Worm (Caenorhabditis elegans) whole organism, early embryonic: ENCODE measurements around the gene F55G7.3.

Experiments used
- B0310.2 ChIP-seq: sonication (generic microtip); optimal IDR thresholded peaks from 2 replicates; lab custom pipeline; 2016; ENCODE audit warnings: mild to moderate bottlenecking, missing genetic modification characterization, missing compliant biosample characterization
- F13C5.2 ChIP-seq: sonication (generic microtip); optimal IDR thresholded peaks from 2 replicates; lab custom pipeline; 2017; ENCODE audit warnings: mild to moderate bottlenecking, missing genetic modification characterization, inconsistent platforms, missing compliant biosample characterization
- aly-1 ChIP-seq: sonication (generic microtip); optimal IDR thresholded peaks from 2 replicates; lab custom pipeline; 2016; ENCODE audit warnings: missing genetic modification characterization, missing compliant biosample characterization
- ama-1 ChIP-seq: fragments of 150-350 bp; optimal IDR thresholded peaks from 2 replicates; lab custom pipeline; 2014
- ceh-13 ChIP-seq: fragments of 200-800 bp; sonication (Bioruptor generic); optimal IDR thresholded peaks from 2 replicates; lab custom pipeline; 2018; ENCODE audit warnings: mild to moderate bottlenecking, missing genetic modification characterization, missing compliant biosample characterization
- ceh-36 ChIP-seq: sonication (generic microtip); optimal IDR thresholded peaks from 2 replicates; lab custom pipeline; 2016; ENCODE audit warnings: missing genetic modification characterization, inconsistent platforms, missing compliant biosample characterization
- ets-7 ChIP-seq: sonication (generic microtip); optimal IDR thresholded peaks from 2 replicates; lab custom pipeline; 2016; ENCODE audit warnings: missing genotype, missing genetic modification characterization, missing compliant biosample characterization
- pes-1 ChIP-seq: fragments of 200-800 bp; sonication (Bioruptor generic); IDR thresholded peaks from 2 replicates; pipeline ENCODE4 v1.3.6; 2022; ENCODE audit warnings: missing genetic modification reagents, missing genetic modification characterization, missing compliant biosample characterization
- tbx-11 ChIP-seq: fragments of 200-800 bp; sonication (Bioruptor generic); IDR thresholded peaks from 2 replicates; pipeline ENCODE4 v1.3.6; 2022; ENCODE audit warnings: missing genetic modification characterization, missing compliant biosample characterization
- tbx-37 ChIP-seq: fragments of 200-800 bp; sonication (Bioruptor generic); conservative IDR thresholded peaks from 2 replicates; pipeline ENCODE4 v1.3.6; 2022; ENCODE audit warnings: missing genetic modification reagents, missing genetic modification characterization, missing compliant biosample characterization
- tra-4 ChIP-seq: sonication (generic microtip); optimal IDR thresholded peaks from 2 replicates; lab custom pipeline; 2017; ENCODE audit warnings: missing genetic modification characterization, missing compliant biosample characterization

DNA sequence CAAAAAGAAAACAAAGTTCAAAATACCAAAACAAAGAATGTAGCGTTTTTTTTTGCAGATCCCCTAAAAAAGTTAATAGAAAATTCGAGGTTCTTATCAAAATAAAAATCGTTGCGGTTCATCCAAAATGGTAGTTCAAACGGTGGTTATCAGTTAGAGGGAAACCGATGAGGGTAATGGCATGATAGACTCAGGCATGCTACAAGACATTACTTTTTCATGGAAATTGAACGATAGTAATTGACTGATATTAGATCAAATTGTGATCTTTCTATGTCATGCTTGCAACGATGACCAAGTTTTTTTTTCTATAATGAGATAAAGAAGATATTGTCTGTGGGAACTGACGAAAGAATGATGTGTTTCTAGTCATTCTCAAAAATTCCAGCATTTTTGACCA, 22.7 kb upstream of the F55G7.3 start:
- TF ChIP-seq B0310.2 (tag; lab: Kevin White, UChicago), result no peak
- TF ChIP-seq ama-1 (lab: Kevin White, UChicago), result no peak
- TF ChIP-seq pes-1 (GFP tag; lab: Robert Waterston, UW), result no peak
- TF ChIP-seq aly-1 (tag; lab: Kevin White, UChicago), result no peak
- no peak for TF ChIP-seq ceh-36
- no peak for TF ChIP-seq ets-7 (tag; lab: Kevin White, UChicago)
- TF ChIP-seq tra-4, result no peak
- TF ChIP-seq tbx-37 (GFP tag; lab: Robert Waterston, UW), result no peak
- TF ChIP-seq F13C5.2, result no peak
- no peak for TF ChIP-seq ceh-13
- TF ChIP-seq tbx-11 (GFP tag; lab: Robert Waterston, UW), result no peak
